Worm (Caenorhabditis elegans) whole organism, L3 larva: Measurements from ENCODE around the gene srh-35.

Experiments used
- ama-1 ChIP-seq: fragments of 150-350 bp; optimal IDR thresholded peaks from 2 replicates; lab custom pipeline; 2018
- daf-12 ChIP-seq: fragments of 150-350 bp; optimal IDR thresholded peaks from 2 replicates; lab custom pipeline; 2014; ENCODE audit warnings: missing biosample characterization, missing genetic modification reagents, missing genetic modification characterization
- egl-27 ChIP-seq: sonication (generic microtip); optimal IDR thresholded peaks from 4 replicates; lab custom pipeline; 2017; ENCODE audit warnings: missing biosample characterization, missing genetic modification reagents, missing genetic modification characterization
- jun-1 ChIP-seq: fragments of 150-350 bp; optimal IDR thresholded peaks from 2 replicates; lab custom pipeline; 2014; ENCODE audit warnings: missing biosample characterization, missing genetic modification reagents, missing genetic modification characterization
- lin-15B ChIP-seq: fragments of 150-350 bp; optimal IDR thresholded peaks from 2 replicates; lab custom pipeline; 2014; ENCODE audit warnings: missing biosample characterization, missing genetic modification characterization
- pha-4 ChIP-seq: fragments of 150-350 bp; optimal IDR thresholded peaks from 2 replicates; lab custom pipeline; 2014; ENCODE audit warnings: missing biosample characterization, missing genetic modification reagents, missing genetic modification characterization
- pqm-1 ChIP-seq: fragments of 150-350 bp; optimal IDR thresholded peaks from 2 replicates; lab custom pipeline; 2017; ENCODE audit warnings: missing biosample characterization, missing genetic modification characterization, inconsistent platforms
- zag-1 ChIP-seq: fragments of 150-350 bp; optimal IDR thresholded peaks from 2 replicates; lab custom pipeline; 2014; ENCODE audit warnings: missing biosample characterization, missing genetic modification characterization
- ztf-11 ChIP-seq: fragments of 150-350 bp; optimal IDR thresholded peaks from 2 replicates; lab custom pipeline; 2014; ENCODE audit warnings: missing biosample characterization, missing genetic modification characterization

ce11 chrV:491432-491831 lies 42.4 kb upstream of the srh-35 start, which contains the start of gene str-196:
- TF ChIP-seq ama-1 (lab: Kevin White, UChicago), result no peak
- no peak for TF ChIP-seq egl-27 (tag; lab: Kevin White, UChicago)
- TF ChIP-seq jun-1 (tag; lab: Kevin White, UChicago), result no peak
- TF ChIP-seq zag-1 (tag; lab: Kevin White, UChicago), result no peak
- no peak for TF ChIP-seq ztf-11 (tag; lab: Kevin White, UChicago)
- no peak for TF ChIP-seq daf-12 (tag; lab: Kevin White, UChicago)
- no peak for TF ChIP-seq lin-15B (tag; lab: Kevin White, UChicago)
- TF ChIP-seq pha-4 (tag; lab: Kevin White, UChicago), result no peak
- TF ChIP-seq pqm-1, result no peak
